Fruit fly (Drosophila melanogaster) whole organism, embryonic: ENCODE data around the gene SoxN.
A peak's percentile ranks its signal among the peaks of the same experiment; 100 is the strongest.

Experiments used
- Atf-2 ChIP-seq: fragments of 200-800 bp; sonication (Bioruptor generic); optimal IDR thresholded peaks from 2 replicates; lab custom pipeline; 2016; ENCODE audit warnings: missing biosample characterization, missing genetic modification characterization
- CG12104 ChIP-seq: fragments of 200-800 bp; sonication (Bioruptor generic); optimal IDR thresholded peaks from 3 replicates; lab custom pipeline; 2016; ENCODE audit warnings: missing biosample characterization, missing genetic modification characterization
- CG17359 ChIP-seq: fragments of 200-800 bp; sonication (Bioruptor generic); optimal IDR thresholded peaks from 3 replicates; lab custom pipeline; 2018; ENCODE audit warnings: missing biosample characterization, mild to moderate bottlenecking, missing genetic modification characterization, moderate library complexity
- CG2116 ChIP-seq: fragments of 200-800 bp; sonication (Bioruptor generic); optimal IDR thresholded peaks from 3 replicates; lab custom pipeline; 2018; ENCODE audit warnings: missing biosample characterization, mild to moderate bottlenecking, missing genetic modification characterization
- CG30403 ChIP-seq: fragments of 200-800 bp; sonication (Bioruptor generic); optimal IDR thresholded peaks from 3 replicates; lab custom pipeline; 2016; ENCODE audit warnings: missing biosample characterization, missing genetic modification characterization
- CG31388 ChIP-seq: fragments of 200-800 bp; sonication (Bioruptor generic); optimal IDR thresholded peaks from 2 replicates; lab custom pipeline; 2016; ENCODE audit warnings: missing biosample characterization, missing genetic modification characterization
- CG3407 ChIP-seq: fragments of 200-800 bp; sonication (Bioruptor generic); optimal IDR thresholded peaks from 2 replicates; lab custom pipeline; 2018; ENCODE audit warnings: missing biosample characterization, mild to moderate bottlenecking, missing genetic modification characterization
- CG3995 ChIP-seq: fragments of 200-800 bp; sonication (Bioruptor generic); optimal IDR thresholded peaks from 3 replicates; lab custom pipeline; 2016; ENCODE audit warnings: missing biosample characterization, missing genetic modification characterization
- CG4282 ChIP-seq: fragments of 200-800 bp; sonication (Bioruptor generic); optimal IDR thresholded peaks from 2 replicates; lab custom pipeline; 2016; ENCODE audit warnings: missing biosample characterization, missing genetic modification characterization
- CG6765 ChIP-seq: fragments of 200-800 bp; sonication (Bioruptor generic); optimal IDR thresholded peaks from 3 replicates; lab custom pipeline; 2017; ENCODE audit warnings: missing biosample characterization, mild to moderate bottlenecking, missing genetic modification characterization
- CG6854 ChIP-seq: fragments of 200-800 bp; sonication (Bioruptor generic); optimal IDR thresholded peaks from 3 replicates; lab custom pipeline; 2017; ENCODE audit warnings: missing biosample characterization, mild to moderate bottlenecking, missing genetic modification characterization
- CG7556 ChIP-seq: fragments of 200-800 bp; sonication (Bioruptor generic); optimal IDR thresholded peaks from 2 replicates; lab custom pipeline; 2017; ENCODE audit warnings: missing biosample characterization, mild to moderate bottlenecking, missing genetic modification characterization
- CG7839 ChIP-seq: fragments of 200-800 bp; sonication (Bioruptor generic); optimal IDR thresholded peaks from 3 replicates; lab custom pipeline; 2018; ENCODE audit warnings: missing biosample characterization, mild to moderate bottlenecking, missing genetic modification characterization, moderate library complexity
- CG8944 ChIP-seq: fragments of 200-800 bp; sonication (Bioruptor generic); optimal IDR thresholded peaks from 3 replicates; lab custom pipeline; 2016; ENCODE audit warnings: missing biosample characterization, missing genetic modification characterization
- CG9817 ChIP-seq: fragments of 200-800 bp; sonication (Bioruptor generic); optimal IDR thresholded peaks from 2 replicates; lab custom pipeline; 2018; ENCODE audit warnings: missing biosample characterization, mild to moderate bottlenecking, missing genetic modification characterization, moderate library complexity
- Dref ChIP-seq: fragments of 200-800 bp; sonication (Bioruptor generic); IDR thresholded peaks from 2 replicates; pipeline ENCODE4 v1.3.6; 2022; ENCODE audit warnings: missing biosample characterization, missing genetic modification characterization
- Ets97D ChIP-seq: fragments of 200-800 bp; sonication (Bioruptor generic); optimal IDR thresholded peaks from 3 replicates; lab custom pipeline; 2016; ENCODE audit warnings: missing biosample characterization, missing genetic modification characterization
- Fer3 ChIP-seq: fragments of 200-800 bp; sonication (Bioruptor generic); optimal IDR thresholded peaks from 2 replicates; lab custom pipeline; 2018; ENCODE audit warnings: missing biosample characterization, mild to moderate bottlenecking, missing genetic modification characterization, moderate library complexity
- HLHmδ ChIP-seq: fragments of 200-800 bp; sonication (Bioruptor generic); optimal IDR thresholded peaks from 2 replicates; lab custom pipeline; 2018; ENCODE audit warnings: missing biosample characterization, mild to moderate bottlenecking, missing genetic modification characterization, moderate library complexity
- HmgD ChIP-seq: fragments of 200-800 bp; sonication (Bioruptor generic); optimal IDR thresholded peaks from 3 replicates; lab custom pipeline; 2016; ENCODE audit warnings: missing biosample characterization, missing genetic modification characterization
- Hr51 ChIP-seq, 2 experiments: fragments of 200-800 bp; sonication (Bioruptor generic); optimal IDR thresholded peaks; 2 replicates in 1 of 2; 3 replicates in 1 of 2; lab custom pipeline; 2016 to 2018; ENCODE audit warnings: missing biosample characterization in 2 of 2, missing genetic modification characterization in 2 of 2, mild to moderate bottlenecking in 1 of 2, moderate library complexity in 1 of 2
- NFAT ChIP-seq: fragments of 200-800 bp; sonication (Bioruptor generic); IDR thresholded peaks from 2 replicates; pipeline ENCODE4 v1.3.6; 2022; ENCODE audit warnings: missing biosample characterization, missing genetic modification characterization
- Nf-YC ChIP-seq: fragments of 200-800 bp; optimal IDR thresholded peaks from 3 replicates; lab custom pipeline; 2019; ENCODE audit warnings: missing biosample characterization, mild to moderate bottlenecking, missing genetic modification characterization, moderate library complexity
- Ptx1 ChIP-seq: fragments of 200-800 bp; sonication (Bioruptor generic); IDR thresholded peaks from 2 replicates; pipeline ENCODE4 v1.3.6; 2022; ENCODE audit warnings: missing biosample characterization, missing genetic modification characterization
- Usf ChIP-seq: fragments of 200-800 bp; sonication (Bioruptor generic); optimal IDR thresholded peaks from 2 replicates; lab custom pipeline; 2017; ENCODE audit warnings: missing genotype, missing biosample characterization, missing genetic modification characterization
- ab ChIP-seq: fragments of 200-800 bp; sonication (Bioruptor generic); optimal IDR thresholded peaks from 2 replicates; lab custom pipeline; 2016; ENCODE audit warnings: missing biosample characterization, missing genetic modification characterization
- aop ChIP-seq: fragments of 200-800 bp; sonication (Bioruptor generic); IDR thresholded peaks from 2 replicates; pipeline ENCODE4 v1.3.6; 2022; ENCODE audit warnings: missing biosample characterization, missing genetic modification characterization
- ase ChIP-seq: fragments of 200-800 bp; sonication (Bioruptor generic); IDR thresholded peaks from 3 replicates; pipeline ENCODE4 v1.3.6; 2022; ENCODE audit warnings: missing biosample characterization, missing genetic modification characterization
- ato ChIP-seq: fragments of 200-800 bp; sonication (Bioruptor generic); IDR thresholded peaks from 2 replicates; pipeline ENCODE4 v1.3.6; 2022; ENCODE audit warnings: missing biosample characterization, missing genetic modification characterization; ENCODE audit not compliant: partially characterized antibody
- bowl ChIP-seq: fragments of 200-800 bp; sonication (Bioruptor generic); IDR thresholded peaks from 2 replicates; pipeline ENCODE4 v1.3.6; 2022; ENCODE audit warnings: missing biosample characterization, missing genetic modification characterization
- br ChIP-seq: fragments of >200 bp; optimal IDR thresholded peaks from 2 replicates; lab custom pipeline; 2017
- cg ChIP-seq: fragments of 200-800 bp; sonication (Bioruptor generic); optimal IDR thresholded peaks from 3 replicates; lab custom pipeline; 2019; ENCODE audit warnings: missing biosample characterization, mild to moderate bottlenecking, missing genetic modification characterization, moderate library complexity
- dan ChIP-seq: fragments of 200-800 bp; sonication (Bioruptor generic); IDR thresholded peaks from 2 replicates; pipeline ENCODE4 v1.3.6; 2022; ENCODE audit warnings: missing biosample characterization, missing genetic modification characterization
- dm ChIP-seq: fragments of 200-800 bp; sonication (Bioruptor generic); optimal IDR thresholded peaks from 3 replicates; lab custom pipeline; 2016; ENCODE audit warnings: missing biosample characterization, missing genetic modification characterization
- dmrt99B ChIP-seq: fragments of 200-800 bp; sonication (Bioruptor generic); optimal IDR thresholded peaks from 2 replicates; lab custom pipeline; 2018; ENCODE audit warnings: missing biosample characterization, mild to moderate bottlenecking, missing genetic modification characterization, moderate library complexity
- fru ChIP-seq: fragments of >200 bp; optimal IDR thresholded peaks from 2 replicates; lab custom pipeline; 2017
- fu2 ChIP-seq: fragments of 200-800 bp; sonication (Bioruptor generic); optimal IDR thresholded peaks from 2 replicates; lab custom pipeline; 2016; ENCODE audit warnings: missing biosample characterization, missing genetic modification characterization
- hb ChIP-seq: fragments of 200-800 bp; sonication (Bioruptor generic); IDR thresholded peaks from 3 replicates; pipeline ENCODE4 v1.3.6; 2022; ENCODE audit warnings: missing biosample characterization, missing genetic modification characterization; ENCODE audit not compliant: partially characterized antibody
- ind ChIP-seq: fragments of 200-800 bp; sonication (Bioruptor generic); optimal IDR thresholded peaks from 3 replicates; lab custom pipeline; 2016; ENCODE audit warnings: missing biosample characterization, missing genetic modification characterization
- jing ChIP-seq: fragments of 200-800 bp; sonication (Bioruptor generic); optimal IDR thresholded peaks from 2 replicates; lab custom pipeline; 2018; ENCODE audit warnings: missing biosample characterization, mild to moderate bottlenecking, missing genetic modification characterization
- lab ChIP-seq: fragments of 200-800 bp; sonication (Bioruptor generic); optimal IDR thresholded peaks from 3 replicates; lab custom pipeline; 2017; ENCODE audit warnings: missing biosample characterization, missing genetic modification characterization, mild to moderate bottlenecking, moderate library complexity, missing genetic modification reagents
- nau ChIP-seq: fragments of 200-800 bp; sonication (Bioruptor generic); optimal IDR thresholded peaks from 3 replicates; lab custom pipeline; 2017; ENCODE audit warnings: missing biosample characterization, mild to moderate bottlenecking, missing genetic modification characterization, missing genetic modification reagents
- odd ChIP-seq: fragments of 200-800 bp; sonication (Bioruptor generic); optimal IDR thresholded peaks from 2 replicates; lab custom pipeline; 2017; ENCODE audit warnings: missing biosample characterization, mild to moderate bottlenecking, missing genetic modification characterization
- peb ChIP-seq: fragments of 200-800 bp; sonication (Bioruptor generic); IDR thresholded peaks from 2 replicates; pipeline ENCODE4 v1.3.6; 2022; ENCODE audit warnings: missing biosample characterization, missing genetic modification characterization
- pho ChIP-seq: fragments of 200-800 bp; sonication (Bioruptor generic); optimal IDR thresholded peaks from 2 replicates; lab custom pipeline; 2016; ENCODE audit warnings: missing biosample characterization, missing genetic modification characterization
- pnt ChIP-seq: fragments of 200-800 bp; sonication (Bioruptor generic); optimal IDR thresholded peaks from 3 replicates; lab custom pipeline; 2016; ENCODE audit warnings: missing biosample characterization, missing genetic modification characterization
- pros ChIP-seq: fragments of 200-800 bp; sonication (Bioruptor generic); optimal IDR thresholded peaks from 3 replicates; lab custom pipeline; 2019; ENCODE audit warnings: missing biosample characterization, mild to moderate bottlenecking, missing genetic modification characterization, moderate library complexity
- ro ChIP-seq: fragments of 200-800 bp; sonication (Bioruptor generic); IDR thresholded peaks from 2 replicates; pipeline ENCODE4 v1.3.6; 2022; ENCODE audit warnings: missing biosample characterization, missing genetic modification characterization
- sqz ChIP-seq: fragments of 200-800 bp; sonication (Bioruptor generic); optimal IDR thresholded peaks from 3 replicates; lab custom pipeline; 2018; ENCODE audit warnings: missing biosample characterization, mild to moderate bottlenecking, missing genetic modification characterization
- unc-4 ChIP-seq: fragments of 200-800 bp; sonication (Bioruptor generic); IDR thresholded peaks from 2 replicates; pipeline ENCODE4 v1.3.6; 2022; ENCODE audit warnings: missing biosample characterization, missing genetic modification characterization; ENCODE audit not compliant: partially characterized antibody
- unpg ChIP-seq: fragments of 200-800 bp; sonication (Bioruptor generic); optimal IDR thresholded peaks from 3 replicates; lab custom pipeline; 2018; ENCODE audit warnings: missing biosample characterization, mild to moderate bottlenecking, missing genetic modification characterization, moderate library complexity
- usp ChIP-seq: fragments of >200 bp; optimal IDR thresholded peaks from 2 replicates; lab custom pipeline; 2017; ENCODE audit warnings: missing biosample characterization, missing genetic modification characterization

The SoxN gene

DNA sequence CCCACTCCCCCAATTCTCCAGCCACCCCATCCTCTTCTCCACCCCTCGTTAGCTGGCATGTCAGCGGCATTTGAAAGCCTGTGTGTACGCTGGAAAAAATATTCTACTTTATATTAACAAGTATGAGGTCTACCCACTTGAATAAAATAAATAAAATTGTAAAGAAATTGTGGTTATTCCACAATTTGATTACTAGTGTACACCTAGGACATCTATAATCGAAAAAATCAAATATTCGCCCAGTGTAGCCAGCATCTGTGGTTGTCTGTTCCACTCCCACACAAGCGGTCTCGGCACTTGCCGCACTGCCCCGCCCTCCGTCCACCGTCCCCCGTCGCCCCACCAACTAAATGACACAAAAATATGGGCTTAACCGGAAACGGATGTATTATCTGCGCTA, 35.3 kb downstream of the SoxN start (continued):
- TF ChIP-seq unc-4 (GFP tag; lab: Robert Waterston, UW) (no peak), CG4282 (GFP tag; lab: Kevin White, UChicago) (no peak), ato (no peak), ro (GFP tag; lab: Robert Waterston, UW) (peak; percentile 58), hb (GFP tag; lab: Robert Waterston, UW) (no peak), CG31388 (GFP tag; lab: Kevin White, UChicago) (peak; percentile 39), Dref (GFP tag; lab: Robert Waterston, UW) (no peak), pros (GFP tag; lab: Kevin White, UChicago) (no peak), Hr51 (GFP tag; optimal IDR thresholded peaks at IDR 0.05; lab: Kevin White, UChicago) (peak in 1 of 2 experiments; percentile 53), cg (no peak), Fer3 (tag; lab: Kevin White, UChicago) (peak; percentile 47), Atf-2 (no peak), Usf (no peak), aop (GFP tag; lab: Robert Waterston, UW) (0 out of 2 replicates have a peak, but pooled peaks have one; percentile 48), Nf-YC (tag; lab: Kevin White, UChicago) (peak; percentile 35), ind (GFP tag; lab: Kevin White, UChicago) (peak; percentile 67), CG9817 (tag; lab: Kevin White, UChicago) (peak; percentile 22), HLHmδ (GFP tag; lab: Kevin White, UChicago) (peak; percentile 26), bowl (no peak), CG2116 (GFP tag; lab: Kevin White, UChicago) (no peak), lab (GFP tag; lab: Kevin White, UChicago) (peak; percentile 77), unpg (GFP tag; lab: Kevin White, UChicago) (peak; percentile 65), CG3407 (GFP tag; lab: Kevin White, UChicago) (peak; percentile 43), CG6854 (peak; percentile 9), fru (lab: Kevin White, UChicago) (no peak), nau (GFP tag; lab: Kevin White, UChicago) (peak; percentile 64), peb (GFP tag; lab: Robert Waterston, UW) (no peak; the same call in 1 of the 2 replicates), odd (GFP tag; lab: Kevin White, UChicago) (peak; percentile 49), CG30403 (GFP tag; lab: Kevin White, UChicago) (peak; percentile 63), CG6765 (GFP tag; lab: Kevin White, UChicago) (no peak), usp (GFP tag; lab: Kevin White, UChicago) (no peak), Ptx1 (GFP tag; lab: Robert Waterston, UW) (peak; percentile 77), CG3995 (GFP tag; lab: Kevin White, UChicago) (no peak), sqz (GFP tag; lab: Kevin White, UChicago) (peak; percentile 45), pho (GFP tag; lab: Kevin White, UChicago) (no peak), ase (GFP tag; lab: Robert Waterston, UW) (0 out of 3 replicates have a peak, but pooled peaks have one; percentile 62), ab (no peak), dan (GFP tag; lab: Robert Waterston, UW) (0 out of 2 replicates have a peak, but pooled peaks have one; percentile 28), fu2 (GFP tag; lab: Kevin White, UChicago) (no peak), CG7839 (tag; lab: Kevin White, UChicago) (peak; percentile 71), CG17359 (tag; lab: Kevin White, UChicago) (peak; percentile 78), HmgD (no peak), dm (no peak), jing (GFP tag; lab: Kevin White, UChicago) (peak; percentile 28), Ets97D (peak; percentile 5), pnt (GFP tag; lab: Kevin White, UChicago) (peak; percentile 43), CG12104 (peak; percentile 52), NFAT (GFP tag; lab: Robert Waterston, UW) (0 out of 2 replicates have a peak, but pooled peaks have one; percentile 39), dmrt99B (tag; lab: Kevin White, UChicago) (peak; percentile 78), CG8944 (GFP tag; lab: Kevin White, UChicago) (no peak), br (lab: Kevin White, UChicago) (no peak), CG7556 (GFP tag; lab: Kevin White, UChicago) (peak; percentile 72)
